Fruit fly (Drosophila melanogaster) whole organism, pupa: Measurements from ENCODE around the gene bnb.

Experiments
- CG10348 ChIP-seq: fragments of 200-800 bp; sonication (Bioruptor generic); IDR thresholded peaks from 2 replicates; pipeline ENCODE4 v1.3.6; 2022; ENCODE audit warnings: missing biosample characterization, missing genetic modification characterization
- CG12605 ChIP-seq: fragments of 200-800 bp; sonication (Bioruptor generic); IDR thresholded peaks from 2 replicates; pipeline ENCODE4 v1.3.6; 2022; ENCODE audit warnings: missing biosample characterization, missing genetic modification characterization
- CG17806 ChIP-seq: fragments of 200-800 bp; sonication (Bioruptor generic); optimal IDR thresholded peaks from 2 replicates; lab custom pipeline; 2018; ENCODE audit warnings: missing biosample characterization, mild to moderate bottlenecking, missing genetic modification characterization, moderate library complexity
- CG9948 ChIP-seq: fragments of 200-800 bp; sonication (Bioruptor generic); optimal IDR thresholded peaks from 2 replicates; lab custom pipeline; 2018; ENCODE audit warnings: missing biosample characterization, mild to moderate bottlenecking, missing genetic modification characterization, moderate library complexity
- D1 ChIP-seq: fragments of 200-800 bp; sonication (Bioruptor generic); optimal IDR thresholded peaks from 2 replicates; lab custom pipeline; 2018; ENCODE audit warnings: missing biosample characterization, mild to moderate bottlenecking, missing genetic modification characterization, moderate library complexity
- EcR ChIP-seq: fragments of 200-800 bp; sonication (Bioruptor generic); optimal IDR thresholded peaks from 3 replicates; lab custom pipeline; 2019; ENCODE audit warnings: missing biosample characterization, missing genetic modification characterization, mild to moderate bottlenecking, moderate library complexity, missing genetic modification reagents
- Pif1A ChIP-seq: fragments of 200-800 bp; sonication (Bioruptor generic); optimal IDR thresholded peaks from 3 replicates; lab custom pipeline; 2016; ENCODE audit warnings: missing biosample characterization, missing genetic modification characterization
- Snoo ChIP-seq: fragments of 200-800 bp; sonication (Bioruptor generic); optimal IDR thresholded peaks from 3 replicates; lab custom pipeline; 2017; ENCODE audit warnings: missing biosample characterization, mild to moderate bottlenecking, missing genetic modification characterization, inconsistent platforms
- fd96Ca ChIP-seq: fragments of 200-800 bp; sonication (Bioruptor generic); IDR thresholded peaks from 3 replicates; pipeline ENCODE4 v1.3.6; 2022; ENCODE audit warnings: missing biosample characterization, missing genetic modification characterization

- TF ChIP-seq CG9948, result no peak
- TF ChIP-seq CG12605, result no peak
- no peak for TF ChIP-seq CG10348
- TF ChIP-seq Snoo (tag; lab: Kevin White, UChicago), result no peak
- no peak for TF ChIP-seq fd96Ca
- no peak for TF ChIP-seq CG17806 (tag; lab: Kevin White, UChicago)
- TF ChIP-seq EcR (GFP tag; lab: Kevin White, UChicago), result no peak
- TF ChIP-seq D1 (tag; lab: Kevin White, UChicago), result no peak
- no peak for TF ChIP-seq Pif1A
Observed at dm6 chrX:18805036-18805435, 7.5 kb upstream of the bnb start.
